Fruit fly (Drosophila melanogaster) whole organism, embryonic: ENCODE measurements around the gene Lamtor4.

Source experiments
- Ada2b ChIP-seq: fragments of 200-800 bp; sonication (Bioruptor generic); IDR thresholded peaks from 2 replicates; pipeline ENCODE4 v1.3.6; 2022; ENCODE audit warnings: missing biosample characterization, missing genetic modification characterization
- Antp ChIP-seq: fragments of 200-800 bp; sonication (Bioruptor generic); optimal IDR thresholded peaks from 3 replicates; lab custom pipeline; 2016; ENCODE audit warnings: missing biosample characterization, missing genetic modification characterization
- Awh ChIP-seq: fragments of 200-800 bp; sonication (Bioruptor generic); IDR thresholded peaks from 2 replicates; pipeline ENCODE4, ENCODE4 v1.3.6; 2022; ENCODE audit warnings: missing biosample characterization, missing genetic modification characterization
- B-H1 ChIP-seq: fragments of 200-800 bp; sonication (Bioruptor generic); IDR thresholded peaks from 3 replicates; pipeline ENCODE4 v1.3.6; 2022; ENCODE audit warnings: missing biosample characterization, missing genetic modification characterization
- CG10431 ChIP-seq: fragments of 200-800 bp; sonication (Bioruptor generic); optimal IDR thresholded peaks from 3 replicates; lab custom pipeline; 2018; ENCODE audit warnings: missing biosample characterization, mild to moderate bottlenecking, missing genetic modification characterization
- CG10565 ChIP-seq: fragments of 200-800 bp; sonication (Bioruptor generic); optimal IDR thresholded peaks from 3 replicates; lab custom pipeline; 2016; ENCODE audit warnings: missing biosample characterization, mild to moderate bottlenecking, missing genetic modification characterization
- CG11398 ChIP-seq: fragments of 200-800 bp; sonication (Bioruptor generic); optimal IDR thresholded peaks from 2 replicates; lab custom pipeline; 2016; ENCODE audit warnings: missing biosample characterization, missing genetic modification characterization
- CG12769 ChIP-seq: fragments of 200-800 bp; sonication (Bioruptor generic); optimal IDR thresholded peaks from 2 replicates; lab custom pipeline; 2019; ENCODE audit warnings: missing biosample characterization, mild to moderate bottlenecking, missing genetic modification characterization, moderate library complexity
- CG4854 ChIP-seq: fragments of 200-800 bp; sonication (Bioruptor generic); optimal IDR thresholded peaks from 2 replicates; lab custom pipeline; 2016; ENCODE audit warnings: missing biosample characterization, missing genetic modification characterization, inconsistent platforms
- CG8281 ChIP-seq: fragments of 200-800 bp; sonication (Bioruptor generic); optimal IDR thresholded peaks from 2 replicates; lab custom pipeline; 2018; ENCODE audit warnings: missing biosample characterization, mild to moderate bottlenecking, missing genetic modification characterization, moderate library complexity
- CG9609 ChIP-seq: fragments of 200-800 bp; sonication (Bioruptor generic); optimal IDR thresholded peaks from 3 replicates; lab custom pipeline; 2016; ENCODE audit warnings: missing biosample characterization, missing genetic modification characterization
- CG9797 ChIP-seq: fragments of 200-800 bp; sonication (Bioruptor generic); optimal IDR thresholded peaks from 3 replicates; lab custom pipeline; 2018; ENCODE audit warnings: missing biosample characterization, mild to moderate bottlenecking, missing genetic modification characterization
- CkIIα-i1 ChIP-seq: fragments of 200-800 bp; sonication (Bioruptor generic); IDR thresholded peaks from 2 replicates; pipeline ENCODE4 v1.3.6; 2022; ENCODE audit warnings: missing biosample characterization, missing genetic modification characterization
- Deaf1 ChIP-seq: fragments of 200-800 bp; optimal IDR thresholded peaks from 3 replicates; lab custom pipeline; 2019; ENCODE audit warnings: missing biosample characterization, mild to moderate bottlenecking, missing genetic modification characterization, moderate library complexity
- HLH4C ChIP-seq: fragments of 200-800 bp; sonication (Bioruptor generic); IDR thresholded peaks from 3 replicates; pipeline ENCODE4 v1.3.6; 2022; ENCODE audit warnings: missing biosample characterization, missing genetic modification characterization; ENCODE audit not compliant: partially characterized antibody
- Hr78 ChIP-seq, 2 experiments: fragments of 200-800 bp in 1 of 2; fragments of >200 bp in 1 of 2; sonication (Bioruptor generic) in 1 of 2; optimal IDR thresholded peaks; 2 replicates each; lab custom pipeline; 2017 to 2019; ENCODE audit warnings: missing biosample characterization in 2 of 2, missing genetic modification characterization in 2 of 2, mild to moderate bottlenecking in 1 of 2, moderate library complexity in 1 of 2
- Jarid2 ChIP-seq: fragments of 200-800 bp; sonication (Bioruptor generic); optimal IDR thresholded peaks from 3 replicates; lab custom pipeline; 2017; ENCODE audit warnings: mild to moderate bottlenecking, missing biosample characterization, missing genetic modification reagents, missing genetic modification characterization
- Lhr ChIP-seq: fragments of 200-800 bp; sonication (Bioruptor generic); optimal IDR thresholded peaks from 3 replicates; lab custom pipeline; 2017; ENCODE audit warnings: mild to moderate bottlenecking, missing biosample characterization, missing genetic modification reagents, missing genetic modification characterization
- Nf-YC ChIP-seq: fragments of 200-800 bp; optimal IDR thresholded peaks from 3 replicates; lab custom pipeline; 2019; ENCODE audit warnings: missing biosample characterization, mild to moderate bottlenecking, missing genetic modification characterization, moderate library complexity
- Optix ChIP-seq: fragments of 200-800 bp; sonication (Bioruptor generic); IDR thresholded peaks from 3 replicates; pipeline ENCODE4 v1.3.6; 2022; ENCODE audit warnings: missing biosample characterization, missing genetic modification characterization
- Rx ChIP-seq: fragments of 200-800 bp; sonication (Bioruptor generic); IDR thresholded peaks from 2 replicates; pipeline ENCODE4 v1.3.6; 2022; ENCODE audit warnings: missing biosample characterization, missing genetic modification characterization
- abd-A ChIP-seq: fragments of 200-800 bp; sonication (Bioruptor generic); optimal IDR thresholded peaks from 3 replicates; lab custom pipeline; 2019; ENCODE audit warnings: missing biosample characterization, mild to moderate bottlenecking, missing genetic modification characterization, moderate library complexity
- cato ChIP-seq: fragments of 200-800 bp; sonication (Bioruptor generic); optimal IDR thresholded peaks from 2 replicates; lab custom pipeline; 2016; ENCODE audit warnings: missing biosample characterization, missing genetic modification characterization, borderline replicate concordance
- cg ChIP-seq: fragments of 200-800 bp; sonication (Bioruptor generic); optimal IDR thresholded peaks from 3 replicates; lab custom pipeline; 2019; ENCODE audit warnings: missing biosample characterization, mild to moderate bottlenecking, missing genetic modification characterization, moderate library complexity
- chm ChIP-seq: fragments of 200-800 bp; sonication (Bioruptor generic); IDR thresholded peaks from 2 replicates; pipeline ENCODE4 v1.3.6; 2022; ENCODE audit warnings: missing biosample characterization, missing genetic modification characterization
- ci ChIP-seq: fragments of 200-800 bp; sonication (Bioruptor generic); IDR thresholded peaks from 3 replicates; pipeline ENCODE4 v1.3.6; 2022; ENCODE audit warnings: missing biosample characterization, missing genetic modification characterization
- corto ChIP-seq: fragments of 200-800 bp; sonication (Bioruptor generic); optimal IDR thresholded peaks from 2 replicates; lab custom pipeline; 2016; ENCODE audit warnings: missing biosample characterization, mild to moderate bottlenecking, missing genetic modification characterization, moderate library complexity
- crol ChIP-seq: fragments of 200-800 bp; sonication (Bioruptor generic); IDR thresholded peaks from 2 replicates; pipeline ENCODE4 v1.3.6; 2022; ENCODE audit warnings: missing biosample characterization, missing genetic modification characterization
- dm ChIP-seq: fragments of 200-800 bp; sonication (Bioruptor generic); optimal IDR thresholded peaks from 3 replicates; lab custom pipeline; 2016; ENCODE audit warnings: missing biosample characterization, missing genetic modification characterization
- dpn ChIP-seq, 2 experiments: fragments of 200-800 bp; sonication (Bioruptor generic); optimal IDR thresholded peaks; 3 replicates each; lab custom pipeline; 2016; ENCODE audit warnings: missing biosample characterization in 2 of 2, missing genetic modification characterization in 2 of 2
- fd96Cb ChIP-seq: fragments of 200-800 bp; sonication (Bioruptor generic); optimal IDR thresholded peaks from 2 replicates; lab custom pipeline; 2018; ENCODE audit warnings: missing biosample characterization, mild to moderate bottlenecking, missing genetic modification characterization, moderate library complexity
- fu2 ChIP-seq: fragments of 200-800 bp; sonication (Bioruptor generic); optimal IDR thresholded peaks from 2 replicates; lab custom pipeline; 2016; ENCODE audit warnings: missing biosample characterization, missing genetic modification characterization
- gro ChIP-seq: fragments of 200-800 bp; sonication (Bioruptor generic); optimal IDR thresholded peaks from 2 replicates; lab custom pipeline; 2016; ENCODE audit warnings: missing biosample characterization, missing genetic modification characterization
- kay ChIP-seq: fragments of 200-800 bp; sonication (Bioruptor generic); optimal IDR thresholded peaks from 2 replicates; lab custom pipeline; 2016; ENCODE audit warnings: missing biosample characterization, missing genetic modification characterization
- kni ChIP-seq: fragments of 200-800 bp; sonication (Bioruptor generic); optimal IDR thresholded peaks from 3 replicates; lab custom pipeline; 2017; ENCODE audit warnings: mild to moderate bottlenecking, missing biosample characterization, missing genetic modification reagents, missing genetic modification characterization
- lola ChIP-seq, 3 experiments: fragments of >200 bp in 2 of 3; fragments of 200-800 bp in 1 of 3; sonication (Bioruptor generic) in 1 of 3; optimal IDR thresholded peaks; 2 replicates each; lab custom pipeline; 2017 to 2019; ENCODE audit warnings: missing biosample characterization in 3 of 3, missing genetic modification characterization in 3 of 3, mild to moderate bottlenecking in 1 of 3, moderate library complexity in 1 of 3
- nmo ChIP-seq: fragments of 200-800 bp; sonication (Bioruptor generic); optimal IDR thresholded peaks from 2 replicates; lab custom pipeline; 2018; ENCODE audit warnings: missing biosample characterization, mild to moderate bottlenecking, missing genetic modification characterization, moderate library complexity
- oc ChIP-seq: fragments of 200-800 bp; sonication (Bioruptor generic); optimal IDR thresholded peaks from 2 replicates; lab custom pipeline; 2018; ENCODE audit warnings: missing biosample characterization, mild to moderate bottlenecking, missing genetic modification characterization, moderate library complexity
- pan ChIP-seq, 4 experiments: fragments of >200 bp in 3 of 4; fragments of 200-800 bp in 1 of 4; sonication (Bioruptor generic) in 1 of 4; optimal IDR thresholded peaks in 3 of 4; IDR thresholded peaks in 1 of 4; 2 replicates each; pipeline versions ENCODE4 v1.3.6 to Lab custom; 2017 to 2022; ENCODE audit warnings: missing biosample characterization in 2 of 4, missing genetic modification characterization in 2 of 4, mixed read lengths in 1 of 4
- row ChIP-seq: fragments of 200-800 bp; sonication (Bioruptor generic); IDR thresholded peaks from 3 replicates; pipeline ENCODE4 v1.3.6; 2022; ENCODE audit warnings: missing biosample characterization, missing genetic modification characterization
- sens ChIP-seq: fragments of 200-800 bp; sonication (Bioruptor generic); peaks from one replicate; lab custom pipeline; 2016; ENCODE audit warnings: missing biosample characterization, missing genetic modification characterization
- sim ChIP-seq: fragments of 200-800 bp; sonication (Bioruptor generic); IDR thresholded peaks from 2 replicates; pipeline ENCODE4 v1.3.6; 2022; ENCODE audit warnings: missing biosample characterization, missing genetic modification characterization
- slbo ChIP-seq: fragments of 200-800 bp; sonication (Bioruptor generic); IDR thresholded peaks from 2 replicates; pipeline ENCODE4 v1.3.6; 2022; ENCODE audit warnings: missing biosample characterization, missing genetic modification characterization
- sqz ChIP-seq: fragments of 200-800 bp; sonication (Bioruptor generic); optimal IDR thresholded peaks from 3 replicates; lab custom pipeline; 2018; ENCODE audit warnings: missing biosample characterization, mild to moderate bottlenecking, missing genetic modification characterization
- twi ChIP-seq: fragments of 200-800 bp; optimal IDR thresholded peaks from 2 replicates; lab custom pipeline; 2019; ENCODE audit warnings: missing biosample characterization, mild to moderate bottlenecking, missing genetic modification characterization, moderate library complexity
- unpg ChIP-seq: fragments of 200-800 bp; sonication (Bioruptor generic); optimal IDR thresholded peaks from 3 replicates; lab custom pipeline; 2018; ENCODE audit warnings: missing biosample characterization, mild to moderate bottlenecking, missing genetic modification characterization, moderate library complexity
- usp ChIP-seq: fragments of >200 bp; optimal IDR thresholded peaks from 2 replicates; lab custom pipeline; 2017; ENCODE audit warnings: missing biosample characterization, missing genetic modification characterization
- vvl ChIP-seq: fragments of 200-800 bp; sonication (Bioruptor generic); IDR thresholded peaks from 2 replicates; pipeline ENCODE4 v1.3.6; 2022; ENCODE audit warnings: missing biosample characterization, missing genetic modification characterization
- z ChIP-seq: fragments of 200-800 bp; sonication (Bioruptor generic); IDR thresholded peaks from 3 replicates; pipeline ENCODE4 v1.3.6; 2022; ENCODE audit warnings: missing biosample characterization, missing genetic modification characterization

The Lamtor4 gene

DNA sequence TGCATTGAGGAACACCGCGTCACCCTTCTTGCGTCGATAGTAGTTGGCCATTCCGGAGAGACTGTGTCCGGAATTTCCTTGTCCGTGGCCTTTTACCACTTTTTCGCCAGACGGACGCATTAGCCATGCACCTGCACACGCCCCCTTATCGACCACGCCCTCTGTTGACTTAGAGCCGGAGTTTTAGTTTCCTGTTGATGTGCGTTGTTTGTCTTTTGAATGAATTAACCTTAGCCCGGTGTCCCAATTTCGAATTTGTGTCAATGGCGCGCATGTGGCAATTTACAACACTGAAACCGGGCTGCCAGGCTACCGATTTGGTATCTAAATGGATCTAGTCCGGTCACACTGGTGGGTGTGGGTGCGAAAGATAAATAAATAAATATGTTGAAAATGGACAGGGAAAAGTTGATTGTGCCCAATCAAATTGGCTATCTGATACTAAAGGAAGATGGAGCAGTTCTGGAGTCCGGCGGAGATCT, at the start of gene Lamtor4, which contains the start of gene Gr63a (continued):
- TF ChIP-seq row (GFP tag; lab: Robert Waterston, UW): no peak
- TF ChIP-seq Optix (GFP tag; lab: Robert Waterston, UW): no peak
- peak; percentile 52; the same call in 1 of the 3 replicates for TF ChIP-seq ci
- no peak for TF ChIP-seq cato
- peak in 1 of 3 experiments; percentile 3 for TF ChIP-seq lola (GFP tag; optimal IDR thresholded peaks at IDR 0.05; lab: Kevin White, UChicago)
- TF ChIP-seq CG11398 (GFP tag; lab: Kevin White, UChicago): peak; percentile 0
- no peak for TF ChIP-seq pan (optimal IDR thresholded peaks at IDR 0.05; lab: Kevin White, UChicago)
- TF ChIP-seq pan (GFP tag; optimal IDR thresholded peaks at IDR 0.05 in 1 of 2, IDR thresholded peaks at IDR 0.05 in 1 of 2): no peak
- no peak for TF ChIP-seq Rx (GFP tag; lab: Robert Waterston, UW)
- no peak for TF ChIP-seq chm (GFP tag; lab: Robert Waterston, UW)
- no peak for TF ChIP-seq unpg (GFP tag; lab: Kevin White, UChicago)
- peak; percentile 21; the same call in 1 of the 2 replicates for TF ChIP-seq slbo
- peak; percentile 32 for TF ChIP-seq Nf-YC (tag; lab: Kevin White, UChicago)
- peak; percentile 91 for TF ChIP-seq CG9797
- TF ChIP-seq usp (GFP tag; lab: Kevin White, UChicago): no peak
- peak; percentile 27 to 28 for TF ChIP-seq dpn (GFP tag; optimal IDR thresholded peaks at IDR 0.05; lab: Kevin White, UChicago)
- TF ChIP-seq CG9609 (GFP tag; lab: Kevin White, UChicago): no peak

DNA sequence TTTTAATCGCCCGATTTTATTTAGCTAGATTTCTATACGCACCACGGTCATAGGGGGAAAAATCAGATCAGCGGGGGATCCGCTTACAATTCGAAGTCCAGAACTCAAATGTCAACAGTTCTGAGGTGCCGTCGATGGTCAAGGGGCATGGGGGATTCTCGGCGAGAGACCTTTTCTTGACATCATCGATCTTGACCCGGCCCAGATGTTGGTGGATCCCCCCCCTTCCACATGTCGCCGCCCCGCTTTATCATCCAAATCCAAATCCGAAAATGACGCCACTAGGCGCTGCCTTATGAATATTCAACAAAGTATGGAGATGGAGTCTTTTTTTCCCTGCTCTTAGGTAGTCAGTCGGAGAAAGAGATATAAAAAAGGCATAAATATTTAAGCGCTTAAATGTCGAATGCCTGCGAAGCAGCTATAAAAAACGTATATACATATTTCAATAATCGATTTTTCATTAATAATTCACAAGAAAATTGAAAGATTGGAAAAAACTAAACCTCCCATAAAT, 48.8 kb upstream of the Lamtor4 start:
- peak; percentile 91 for TF ChIP-seq vvl (GFP tag; lab: Robert Waterston, UW)
- peak; percentile 46; the same call in 1 of the 2 replicates for TF ChIP-seq Awh (GFP tag; lab: Robert Waterston, UW)
- TF ChIP-seq Ada2b (GFP tag; lab: Robert Waterston, UW): no peak
- no peak for TF ChIP-seq fu2 (GFP tag; lab: Kevin White, UChicago)
- peak; percentile 25 for TF ChIP-seq CG12769 (tag; lab: Kevin White, UChicago)
- TF ChIP-seq fd96Cb (tag; lab: Kevin White, UChicago): no peak
- no peak for TF ChIP-seq dm (GFP tag; lab: Kevin White, UChicago)
- TF ChIP-seq kni (GFP tag; lab: Kevin White, UChicago): peak; percentile 62
- no peak for TF ChIP-seq Jarid2 (GFP tag; lab: Kevin White, UChicago)
- peak; percentile 43 for TF ChIP-seq sqz (GFP tag; lab: Kevin White, UChicago)
- no peak for TF ChIP-seq gro
- TF ChIP-seq sim (GFP tag; lab: Robert Waterston, UW): no peak
- TF ChIP-seq oc: peak; percentile 42
- no peak for TF ChIP-seq Deaf1
- TF ChIP-seq crol: peak; percentile 43; the same call in 1 of the 2 replicates
- 0 out of 3 replicates have a peak, but pooled peaks have one; percentile 52 for TF ChIP-seq z (GFP tag; lab: Robert Waterston, UW)
- peak; percentile 66 for TF ChIP-seq abd-A (tag; lab: Kevin White, UChicago)
- TF ChIP-seq twi: no peak
- TF ChIP-seq sens (GFP tag; lab: Kevin White, UChicago): peak; percentile 0
- TF ChIP-seq Antp (GFP tag; lab: Kevin White, UChicago): no peak
- TF ChIP-seq B-H1 (GFP tag; lab: Robert Waterston, UW): no peak
- no peak for TF ChIP-seq CG10431
- TF ChIP-seq CkIIα-i1 (GFP tag; lab: Robert Waterston, UW): no peak
- no peak for TF ChIP-seq CG4854 (GFP tag; lab: Kevin White, UChicago)
- 0 out of 3 replicates have a peak, but pooled peaks have one; percentile 19 for TF ChIP-seq ci
- TF ChIP-seq CG10565 (GFP tag; lab: Kevin White, UChicago): no peak
- no peak for TF ChIP-seq corto (GFP tag; lab: Kevin White, UChicago)
- no peak for TF ChIP-seq nmo (GFP tag; lab: Kevin White, UChicago)
- no peak for TF ChIP-seq CG8281
- TF ChIP-seq cg: no peak
- no peak for TF ChIP-seq Lhr (GFP tag; lab: Kevin White, UChicago)
- no peak for TF ChIP-seq HLH4C (GFP tag; lab: Robert Waterston, UW)
- TF ChIP-seq kay (GFP tag; lab: Kevin White, UChicago): no peak
- TF ChIP-seq Hr78 (GFP tag; optimal IDR thresholded peaks at IDR 0.05; lab: Kevin White, UChicago): peak in 1 of 2 experiments; percentile 50
